Fruit fly (Drosophila melanogaster) whole organism, wandering third instar larva: Measurements from ENCODE around the gene RluA-2.

ENCODE experiments used
- Abd-B ChIP-seq: fragments of >200 bp; optimal IDR thresholded peaks from 2 replicates; lab custom pipeline; 2017; ENCODE audit warnings: missing biosample characterization, missing genetic modification characterization
- Dif ChIP-seq: fragments of 200-275, 200-300 bp; sonication (Bioruptor generic); optimal IDR thresholded peaks from 2 replicates; lab custom pipeline; 2018; ENCODE audit warnings: missing biosample characterization, missing genetic modification characterization; ENCODE audit not compliant: partially characterized antibody
- Hr83 ChIP-seq: fragments of 200-300 bp; sonication (Bioruptor generic); optimal IDR thresholded peaks from 2 replicates; lab custom pipeline; 2016; ENCODE audit warnings: missing biosample characterization, mild to moderate bottlenecking, missing genetic modification characterization, moderate library complexity; ENCODE audit not compliant: poor library complexity, severe bottlenecking
- N ChIP-seq: fragments of >200 bp; optimal IDR thresholded peaks from 2 replicates; lab custom pipeline; 2018; ENCODE audit warnings: missing biosample characterization, missing external identifiers, missing genetic modification characterization
- OdsH ChIP-seq: fragments of 200-800 bp; sonication (Bioruptor generic); optimal IDR thresholded peaks from 2 replicates; lab custom pipeline; 2016; ENCODE audit warnings: missing biosample characterization, mild to moderate bottlenecking, missing genetic modification characterization
- dl ChIP-seq, 2 experiments: fragments of 175-275, 200-275 bp in 1 of 2; fragments of 200-275 bp in 1 of 2; sonication (Bioruptor generic); optimal IDR thresholded peaks; lab custom pipeline; 2018; ENCODE audit warnings: mild to moderate bottlenecking in 2 of 2, missing biosample characterization in 2 of 2, missing genetic modification characterization in 2 of 2, moderate library complexity in 2 of 2; ENCODE audit not compliant: partially characterized antibody in 2 of 2, insufficient read depth in 1 of 2
- h ChIP-seq: fragments of 200-800 bp; sonication (Bioruptor generic); optimal IDR thresholded peaks from 3 replicates; lab custom pipeline; 2016; ENCODE audit warnings: missing biosample characterization, mild to moderate bottlenecking, missing genetic modification characterization
- pan ChIP-seq: fragments of >200 bp; optimal IDR thresholded peaks from 2 replicates; lab custom pipeline; 2017
- psq ChIP-seq: fragments of 200-800 bp; sonication (Bioruptor generic); optimal IDR thresholded peaks from 3 replicates; lab custom pipeline; 2017; ENCODE audit warnings: missing biosample characterization, mild to moderate bottlenecking, missing genetic modification characterization, moderate library complexity
- rgr ChIP-seq: fragments of 200-800 bp; sonication (Bioruptor generic); optimal IDR thresholded peaks from 3 replicates; lab custom pipeline; 2016; ENCODE audit warnings: missing biosample characterization, mild to moderate bottlenecking, missing genetic modification characterization
- sage ChIP-seq: fragments of 200-800 bp; sonication (Bioruptor generic); optimal IDR thresholded peaks from 2 replicates; lab custom pipeline; 2016; ENCODE audit warnings: missing biosample characterization, mild to moderate bottlenecking, missing genetic modification characterization
- tai ChIP-seq: sonication (Bioruptor generic); optimal IDR thresholded peaks from 2 replicates; lab custom pipeline; 2016; ENCODE audit warnings: missing biosample characterization, missing genetic modification characterization
- usp ChIP-seq: fragments of >200 bp; optimal IDR thresholded peaks from 2 replicates; lab custom pipeline; 2017; ENCODE audit warnings: missing biosample characterization, missing genetic modification characterization

DNA sequence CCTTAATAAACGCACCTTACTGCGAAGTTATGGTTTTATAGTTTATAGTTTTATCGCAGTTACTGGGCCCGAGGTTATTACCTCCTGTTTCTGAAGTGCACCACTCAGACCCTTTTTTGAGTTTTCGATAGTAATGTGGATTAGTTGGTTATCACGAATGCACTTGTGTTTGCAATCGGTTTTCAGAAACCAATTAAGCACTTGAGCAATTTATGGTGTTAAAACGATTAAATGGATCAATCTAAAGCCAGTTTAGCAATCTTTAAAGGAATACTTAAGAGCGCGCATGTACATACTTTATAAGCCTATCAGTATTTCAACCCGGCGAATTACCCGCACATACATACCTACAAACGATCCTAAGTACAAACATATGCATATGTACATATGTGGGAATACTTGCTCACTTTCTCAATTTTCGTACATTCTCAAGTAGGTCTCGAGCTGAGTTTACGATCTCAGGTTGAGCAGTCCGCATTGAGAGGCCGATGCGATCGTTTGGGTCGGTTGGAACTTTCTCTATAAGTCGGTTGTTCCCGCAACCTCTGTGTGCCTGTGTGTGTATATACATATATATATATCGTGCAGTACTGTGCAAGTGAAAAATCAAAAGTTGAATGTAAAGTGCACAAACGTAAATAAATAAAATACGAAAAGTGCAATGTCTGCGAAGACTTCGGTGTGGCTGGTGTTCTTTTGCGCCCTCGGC lies 19.5 kb upstream of the RluA-2 start, which contains the start of the genes LManI and LManII:
- no peak for TF ChIP-seq h
- TF ChIP-seq Abd-B (GFP tag; lab: Kevin White, UChicago) = no peak
- no peak for TF ChIP-seq Hr83 (GFP tag; lab: Kevin White, UChicago)
- no peak for TF ChIP-seq pan
- TF ChIP-seq dl (GFP tag; optimal IDR thresholded peaks at IDR 0.05; lab: Kevin White, UChicago; ENCODE audit: insufficient read depth in 1 of 2, partially characterized antibody in 2 of 2) = no peak
- TF ChIP-seq N (GFP tag; lab: Kevin White, UChicago) = no peak
- no peak for TF ChIP-seq OdsH (GFP tag; lab: Kevin White, UChicago)
- TF ChIP-seq sage = no peak
- TF ChIP-seq usp (GFP tag; lab: Kevin White, UChicago) = no peak
- TF ChIP-seq Dif (GFP tag; lab: Kevin White, UChicago) = peak; percentile 60
- no peak for TF ChIP-seq rgr
- TF ChIP-seq psq (GFP tag; lab: Kevin White, UChicago) = no peak
- TF ChIP-seq tai (GFP tag; lab: Kevin White, UChicago) = no peak
